Fruit fly (Drosophila melanogaster): ENCODE measurements around the gene CG13606.

Gene CG13606

DNA sequence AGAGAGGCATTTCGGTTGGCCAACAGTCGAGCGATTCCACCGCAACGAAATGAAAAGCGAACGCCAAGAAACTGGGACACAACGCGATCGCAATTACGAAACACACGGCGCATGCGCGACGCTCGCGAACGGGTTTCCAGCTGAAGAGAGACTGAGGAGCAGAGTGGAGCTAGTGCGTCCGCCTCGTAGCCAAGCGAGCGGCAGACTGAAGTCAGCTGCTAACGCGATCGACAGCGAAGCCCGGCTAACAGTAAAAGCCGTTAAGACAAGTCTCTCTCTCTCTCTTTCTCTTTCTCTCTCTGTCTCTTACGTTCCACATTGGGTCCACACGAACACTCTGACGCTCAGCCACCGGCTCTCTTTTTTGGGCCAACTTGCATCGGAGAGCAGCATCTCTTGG is 46.1 kb downstream of the CG13606 start, which contains the start of gene CG17786 (continued):
- no peak for TF ChIP-seq br (optimal IDR thresholded peaks at IDR 0.05)
- no peak for TF ChIP-seq ATbp (GFP tag; optimal IDR thresholded peaks at IDR 0.05)
- no peak for TF ChIP-seq CG11560 (tag; IDR thresholded peaks at IDR 0.05)
- peak; percentile 83 for TF ChIP-seq Med (GFP tag)
- TF ChIP-seq CG10543 (GFP tag; optimal IDR thresholded peaks at IDR 0.05): peak; percentile 35
- TF ChIP-seq nom (GFP tag; optimal IDR thresholded peaks at IDR 0.05): peak; percentile 69
- TF ChIP-seq sens (GFP tag): peak; percentile 75
- no peak for TF ChIP-seq CG2129 (GFP tag; IDR thresholded peaks at IDR 0.05; ENCODE audit: partially characterized antibody)
- no peak for TF ChIP-seq CG11456 (GFP tag; IDR thresholded peaks at IDR 0.05)
- no peak for TF ChIP-seq CG3281 (GFP tag; optimal IDR thresholded peaks at IDR 0.05)
- TF ChIP-seq CG10267 (tag; optimal IDR thresholded peaks at IDR 0.05): no peak
- TF ChIP-seq caup (GFP tag; optimal IDR thresholded peaks at IDR 0.05; ENCODE audit: severe bottlenecking): peak; percentile 32
- TF ChIP-seq Drgx (GFP tag; IDR thresholded peaks at IDR 0.05): peak; percentile 55; the same call in 1 of the 2 replicates
- TF ChIP-seq CG6689 (GFP tag; IDR thresholded peaks at IDR 0.05): no peak
- TF ChIP-seq CG15011 (GFP tag; optimal IDR thresholded peaks at IDR 0.05): no peak
- no peak for TF ChIP-seq CG6791 (GFP tag; IDR thresholded peaks at IDR 0.05; ENCODE audit: partially characterized antibody)
- no peak for TF ChIP-seq Ptx1 (GFP tag; IDR thresholded peaks at IDR 0.05)
- no peak for TF ChIP-seq dan (GFP tag; IDR thresholded peaks at IDR 0.05)
- no peak for TF ChIP-seq CG30020 (tag; optimal IDR thresholded peaks at IDR 0.05)
- TF ChIP-seq Antp (GFP tag; optimal IDR thresholded peaks at IDR 0.05): peak; percentile 13
- no peak for TF ChIP-seq C15 (GFP tag; IDR thresholded peaks at IDR 0.05)
- peak; percentile 56 for TF ChIP-seq CG12769 (tag; optimal IDR thresholded peaks at IDR 0.05)
- TF ChIP-seq CG11398 (GFP tag; optimal IDR thresholded peaks at IDR 0.05): no peak
- no peak for TF ChIP-seq sd (tag; optimal IDR thresholded peaks at IDR 0.05)
- TF ChIP-seq ac (GFP tag; optimal IDR thresholded peaks at IDR 0.05): no peak
- 0 out of 2 replicates have a peak, but pooled peaks have one; percentile 18 for TF ChIP-seq CG32532 (GFP tag; IDR thresholded peaks at IDR 0.05)
- no peak for TF ChIP-seq CG3726 (GFP tag; IDR thresholded peaks at IDR 0.05)
- no peak for TF ChIP-seq unpg (GFP tag; optimal IDR thresholded peaks at IDR 0.05)
- TF ChIP-seq abd-A (tag; optimal IDR thresholded peaks at IDR 0.05): peak; percentile 25
- no peak for TF ChIP-seq ERR (GFP tag; optimal IDR thresholded peaks at IDR 0.05)
- peak; percentile 48 for TF ChIP-seq CG3163 (GFP tag; optimal IDR thresholded peaks at IDR 0.05)
- TF ChIP-seq CG8290 (GFP tag; optimal IDR thresholded peaks at IDR 0.05): no peak
- no peak for TF ChIP-seq CG8290 (tag; optimal IDR thresholded peaks at IDR 0.05)
- no peak for TF ChIP-seq CG34224 (GFP tag; IDR thresholded peaks at IDR 0.05; ENCODE audit: partially characterized antibody)
- no peak for TF ChIP-seq CG15601 (tag; optimal IDR thresholded peaks at IDR 0.05)
- no peak for TF ChIP-seq HHEX (GFP tag; optimal IDR thresholded peaks at IDR 0.05)
- no peak for TF ChIP-seq ham (GFP tag; IDR thresholded peaks at IDR 0.05)
- TF ChIP-seq salm (tag; optimal IDR thresholded peaks at IDR 0.05): no peak
- TF ChIP-seq CG6254 (GFP tag; optimal IDR thresholded peaks at IDR 0.05): no peak
- TF ChIP-seq D19A (tag; optimal IDR thresholded peaks at IDR 0.05): no peak
- peak; percentile 62; the same call in 1 of the 2 replicates for TF ChIP-seq vvl (GFP tag; IDR thresholded peaks at IDR 0.05)
- TF ChIP-seq CHES-1-like (GFP tag; optimal IDR thresholded peaks at IDR 0.05): no peak
- no peak for TF ChIP-seq bcd (GFP tag; optimal IDR thresholded peaks at IDR 0.05)
- TF ChIP-seq Bdp1 (GFP tag; optimal IDR thresholded peaks at IDR 0.05): no peak
- TF ChIP-seq exex (tag; optimal IDR thresholded peaks at IDR 0.05): no peak
- TF ChIP-seq Adf1 (GFP tag; IDR thresholded peaks at IDR 0.05): peak; percentile 54; the same call in 1 of the 2 replicates
- no peak for TF ChIP-seq ind (GFP tag; optimal IDR thresholded peaks at IDR 0.05)
- TF ChIP-seq CG13296 (GFP tag; optimal IDR thresholded peaks at IDR 0.05): peak; percentile 3
- no peak for TF ChIP-seq CG6813 (GFP tag; optimal IDR thresholded peaks at IDR 0.05)
- peak; percentile 33 for TF ChIP-seq odd (GFP tag; optimal IDR thresholded peaks at IDR 0.05)
- TF ChIP-seq kay (GFP tag; optimal IDR thresholded peaks at IDR 0.05): no peak
- TF ChIP-seq CG17186 (GFP tag; optimal IDR thresholded peaks at IDR 0.05): no peak

All from whole organism, embryonic.